Worm (Caenorhabditis elegans) whole organism, L4 larva: Measurements from ENCODE around the gene oac-21.
A peak's percentile ranks its signal among the peaks of the same experiment; 100 is the strongest.

Experiments
- D1046.2 ChIP-seq: fragments of 200-800 bp; sonication (Bioruptor generic); IDR thresholded peaks from 2 replicates; pipeline ENCODE4 v1.3.6; 2022; ENCODE audit warnings: missing genetic modification characterization, missing compliant biosample characterization
- Y5F2A.4 ChIP-seq: fragments of 200-800 bp; sonication (Bioruptor generic); optimal IDR thresholded peaks from 2 replicates; lab custom pipeline; 2018; ENCODE audit warnings: mild to moderate bottlenecking, missing genetic modification characterization, missing compliant biosample characterization
- aha-1 ChIP-seq: fragments of 150-350 bp; peaks from one replicate; lab custom pipeline; 2014; ENCODE audit warnings: missing biosample characterization, missing genetic modification characterization
- aly-2 ChIP-seq: sonication (generic microtip); optimal IDR thresholded peaks from 2 replicates; lab custom pipeline; 2018; ENCODE audit warnings: missing biosample characterization, missing genetic modification characterization
- ama-1 ChIP-seq: fragments of 150-350 bp; optimal IDR thresholded peaks from 2 replicates; lab custom pipeline; 2014; ENCODE audit warnings: inconsistent platforms, mixed read lengths
- arid-1 ChIP-seq: fragments of 200-800 bp; sonication (Bioruptor generic); conservative IDR thresholded peaks from 2 replicates; pipeline ENCODE4 v1.3.6; 2022; ENCODE audit warnings: missing genetic modification reagents, missing genetic modification characterization, missing compliant biosample characterization
- ceh-44 ChIP-seq: fragments of 200-800 bp; sonication (Bioruptor generic); IDR thresholded peaks from 2 replicates; pipeline ENCODE4 v1.3.6; 2022; ENCODE audit warnings: missing genetic modification reagents, missing genetic modification characterization, missing compliant biosample characterization
- ctbp-1 ChIP-seq: fragments of 200-800 bp; sonication (Bioruptor generic); IDR thresholded peaks from 2 replicates; pipeline ENCODE4 v1.3.6; 2022; ENCODE audit warnings: missing genetic modification reagents, missing genetic modification characterization, missing compliant biosample characterization
- daf-12 ChIP-seq: fragments of 150-350 bp; optimal IDR thresholded peaks from 2 replicates; lab custom pipeline; 2014; ENCODE audit warnings: missing biosample characterization, missing genetic modification reagents, missing genetic modification characterization
- daf-16 ChIP-seq, 3 experiments: sonication (generic microtip); optimal IDR thresholded peaks; 2 replicates each; lab custom pipeline; 2016 to 2017; ENCODE audit warnings: missing genetic modification characterization in 3 of 3, missing genetic modification reagents in 3 of 3, mild to moderate bottlenecking in 2 of 3, missing compliant biosample characterization in 2 of 3, missing biosample characterization in 1 of 3, moderate library complexity in 1 of 3
- daf-19 ChIP-seq: fragments of 200-800 bp; sonication (Bioruptor generic); conservative IDR thresholded peaks from 2 replicates; pipeline ENCODE4 v1.3.6; 2022; ENCODE audit warnings: missing genetic modification characterization, missing compliant biosample characterization
- dmd-6 ChIP-seq: fragments of 200-800 bp; sonication (Bioruptor generic); IDR thresholded peaks from 2 replicates; pipeline ENCODE4 v1.3.6; 2022; ENCODE audit warnings: missing genetic modification reagents, missing genetic modification characterization, missing compliant biosample characterization
- hif-1 ChIP-seq, 2 experiments: sonication (generic microtip); optimal IDR thresholded peaks; 2 replicates each; lab custom pipeline; 2016 to 2017; ENCODE audit warnings: missing compliant biosample characterization in 2 of 2, missing genetic modification characterization in 2 of 2, missing genetic modification reagents in 2 of 2, missing genotype in 2 of 2, mild to moderate bottlenecking in 1 of 2
- hlh-11 ChIP-seq: fragments of 200-800 bp; sonication (Bioruptor generic); optimal IDR thresholded peaks from 2 replicates; lab custom pipeline; 2018; ENCODE audit warnings: mild to moderate bottlenecking, missing genetic modification characterization, missing compliant biosample characterization
- hmg-1.1 ChIP-seq: fragments of 200-800 bp; sonication (Bioruptor generic); IDR thresholded peaks from 2 replicates; pipeline ENCODE4 v1.3.6; 2022; ENCODE audit warnings: missing genetic modification reagents, missing genetic modification characterization, missing compliant biosample characterization
- jun-1 ChIP-seq: fragments of 150-350 bp; optimal IDR thresholded peaks from 2 replicates; lab custom pipeline; 2014; ENCODE audit warnings: missing biosample characterization, missing genetic modification reagents, missing genetic modification characterization
- lin-29 ChIP-seq: fragments of 200-800 bp; sonication (Bioruptor generic); IDR thresholded peaks from 2 replicates; pipeline ENCODE4 v1.3.6; 2022; ENCODE audit warnings: missing genetic modification reagents, missing genetic modification characterization, missing compliant biosample characterization
- lin-38 ChIP-seq: fragments of 200-800 bp; sonication (Bioruptor generic); IDR thresholded peaks from 2 replicates; pipeline ENCODE4 v1.3.6; 2022; ENCODE audit warnings: missing genetic modification reagents, missing genetic modification characterization, missing compliant biosample characterization
- lsy-2 ChIP-seq, 2 experiments: fragments of 150-350 bp in 1 of 2; sonication (generic microtip) in 1 of 2; optimal IDR thresholded peaks; 2 replicates each; lab custom pipeline; 2014 to 2017; ENCODE audit warnings: missing biosample characterization in 2 of 2, missing genetic modification characterization in 2 of 2
- madf-5 ChIP-seq, 2 experiments: fragments of 200-800 bp; sonication (Bioruptor generic); IDR thresholded peaks; 2 replicates each; pipeline ENCODE4 v1.3.6; 2022; ENCODE audit warnings: missing compliant biosample characterization in 2 of 2, missing genetic modification characterization in 2 of 2
- nhr-102 ChIP-seq: sonication (generic microtip); optimal IDR thresholded peaks from 2 replicates; lab custom pipeline; 2016; ENCODE audit warnings: mild to moderate bottlenecking, missing genetic modification characterization, moderate library complexity, missing compliant biosample characterization
- nhr-28 ChIP-seq: fragments of 150-350 bp; optimal IDR thresholded peaks from 2 replicates; lab custom pipeline; 2014; ENCODE audit warnings: missing biosample characterization, missing genetic modification characterization
- nhr-48 ChIP-seq: sonication (generic microtip); optimal IDR thresholded peaks from 2 replicates; lab custom pipeline; 2016; ENCODE audit warnings: mild to moderate bottlenecking, missing genetic modification characterization, missing compliant biosample characterization
- nhr-6 ChIP-seq: fragments of 150-350 bp; optimal IDR thresholded peaks from 2 replicates; lab custom pipeline; 2014; ENCODE audit warnings: missing biosample characterization, missing genetic modification characterization
- nhr-77 ChIP-seq: fragments of 150-350 bp; optimal IDR thresholded peaks from 2 replicates; lab custom pipeline; 2014; ENCODE audit warnings: missing biosample characterization, missing genetic modification characterization
- pqm-1 ChIP-seq: sonication (generic microtip); optimal IDR thresholded peaks from 2 replicates; lab custom pipeline; 2017; ENCODE audit warnings: missing biosample characterization, missing genetic modification characterization
- sdz-12 ChIP-seq: fragments of 200-800 bp; sonication (Bioruptor generic); optimal IDR thresholded peaks from 2 replicates; lab custom pipeline; 2018; ENCODE audit warnings: mild to moderate bottlenecking, missing genetic modification characterization, missing compliant biosample characterization
- skn-1 ChIP-seq: fragments of 150-350 bp; optimal IDR thresholded peaks from 2 replicates; lab custom pipeline; 2014; ENCODE audit warnings: missing biosample characterization, missing genetic modification characterization
- snpc-1.2 ChIP-seq: fragments of 200-800 bp; sonication (Bioruptor generic); IDR thresholded peaks from 2 replicates; pipeline ENCODE4 v1.3.6; 2022; ENCODE audit warnings: missing genetic modification reagents, missing genetic modification characterization, missing compliant biosample characterization
- snpc-4 ChIP-seq: fragments of 150-350 bp; optimal IDR thresholded peaks from 2 replicates; lab custom pipeline; 2014; ENCODE audit warnings: missing biosample characterization, missing genetic modification characterization
- tag-97 ChIP-seq: fragments of 200-800 bp; sonication (Bioruptor generic); IDR thresholded peaks from 2 replicates; pipeline ENCODE4 v1.3.6; 2022; ENCODE audit warnings: missing genetic modification characterization, missing compliant biosample characterization
- unc-39 ChIP-seq: sonication (generic microtip); optimal IDR thresholded peaks from 2 replicates; lab custom pipeline; 2017; ENCODE audit warnings: missing biosample characterization, missing genetic modification characterization
- unc-62 ChIP-seq, 3 experiments: fragments of 150-350 bp in 1 of 3; sonication (generic microtip); optimal IDR thresholded peaks in 2 of 3; peaks in 1 of 3; 1 replicate in 1 of 3; 2 replicates in 2 of 3; lab custom pipeline; 2014 to 2017; ENCODE audit warnings: missing biosample characterization in 3 of 3, missing genetic modification characterization in 3 of 3, missing genetic modification reagents in 3 of 3, missing genotype in 1 of 3
- zip-2 ChIP-seq: fragments of 150-350 bp; optimal IDR thresholded peaks from 2 replicates; lab custom pipeline; 2014; ENCODE audit warnings: missing biosample characterization, missing genetic modification characterization

oac-21 gene

DNA sequence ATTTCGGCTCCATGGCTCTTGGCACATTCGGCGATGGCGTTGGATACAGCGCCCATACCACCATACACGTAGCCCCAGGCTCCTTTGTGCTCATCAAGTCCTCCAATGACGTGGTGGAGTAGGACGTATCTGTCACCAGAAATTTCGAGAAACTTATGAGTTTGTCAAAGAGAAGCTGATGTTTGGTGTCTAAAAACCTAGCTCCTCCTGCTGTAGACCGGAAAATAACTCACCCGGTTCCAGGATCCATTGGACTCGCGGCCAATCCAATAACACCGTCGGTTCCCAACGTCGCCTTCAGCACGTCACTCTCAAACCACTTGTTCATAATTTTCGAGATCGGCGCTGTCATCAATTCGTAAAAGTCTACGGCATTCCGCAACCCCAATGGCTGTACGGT, 12.1 kb upstream of the oac-21 start:
- TF ChIP-seq aha-1 (tag; lab: Kevin White, UChicago) (peak; percentile 91), nhr-77 (tag; lab: Kevin White, UChicago) (no peak), lin-29 (GFP tag; lab: Robert Waterston, UW) (no peak), hmg-1.1 (GFP tag; lab: Robert Waterston, UW) (no peak), unc-62 (GFP tag; optimal IDR thresholded peaks at IDR 0.05 in 1 of 2; lab: Kevin White, UChicago) (peak in 1 of 2 experiments; percentile 67), unc-62 (tag; optimal IDR thresholded peaks at IDR 0.05; lab: Kevin White, UChicago) (no peak)
- TF ChIP-seq, all 104 proteins: peak for 2

DNA sequence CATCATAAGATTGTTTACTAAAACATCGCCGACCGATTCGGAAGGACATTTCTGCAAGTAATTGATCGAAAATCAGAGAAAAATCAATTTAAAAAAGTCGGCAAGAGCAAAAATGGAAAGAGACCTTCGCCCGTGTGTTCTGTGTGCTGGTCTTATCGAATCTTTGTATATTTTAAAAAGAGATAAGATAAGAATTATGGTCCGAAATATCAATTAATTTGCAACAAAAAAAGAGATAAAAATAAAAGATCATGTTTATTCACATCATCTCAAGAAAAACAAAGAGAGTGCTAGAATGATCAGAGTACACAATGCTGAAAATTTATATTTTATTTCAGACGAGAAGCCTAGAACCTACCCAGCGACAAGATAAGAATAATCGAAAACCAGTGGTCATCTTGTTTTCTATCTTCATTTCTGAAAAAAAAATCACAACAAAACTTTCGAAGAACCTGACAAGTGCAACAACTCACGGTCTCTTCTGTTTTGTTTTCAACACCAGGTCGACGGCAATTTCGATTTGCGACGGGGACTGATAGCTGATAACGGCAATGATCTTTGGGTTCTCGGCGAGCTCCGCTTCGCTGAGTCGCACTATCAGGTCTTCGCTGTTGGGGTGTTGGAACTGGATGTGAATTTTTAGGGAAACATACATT, 10.7 kb upstream of the oac-21 start, which contains the start of gene F37C4.6:
Gene F37C4.6, minus strand, starts transcription at position 51 of the 656 bp plus-strand sequence.
- TF ChIP-seq dmd-6 = peak; percentile 14; the same call in 1 of the 2 replicates
- TF ChIP-seq hlh-11 (tag; lab: Kevin White, UChicago) = peak; percentile 49
- TF ChIP-seq daf-16 (GFP tag; optimal IDR thresholded peaks at IDR 0.05; lab: Kevin White, UChicago) = no peak
- TF ChIP-seq daf-16 (tag; optimal IDR thresholded peaks at IDR 0.05; lab: Kevin White, UChicago) = peak; percentile 85
- no peak for TF ChIP-seq zip-2
- TF ChIP-seq pqm-1 = peak; percentile 18
- TF ChIP-seq tag-97 (GFP tag; lab: Robert Waterston, UW) = no peak
- no peak for TF ChIP-seq ctbp-1
- TF ChIP-seq nhr-28 (tag; lab: Kevin White, UChicago) = peak; percentile 9

DNA sequence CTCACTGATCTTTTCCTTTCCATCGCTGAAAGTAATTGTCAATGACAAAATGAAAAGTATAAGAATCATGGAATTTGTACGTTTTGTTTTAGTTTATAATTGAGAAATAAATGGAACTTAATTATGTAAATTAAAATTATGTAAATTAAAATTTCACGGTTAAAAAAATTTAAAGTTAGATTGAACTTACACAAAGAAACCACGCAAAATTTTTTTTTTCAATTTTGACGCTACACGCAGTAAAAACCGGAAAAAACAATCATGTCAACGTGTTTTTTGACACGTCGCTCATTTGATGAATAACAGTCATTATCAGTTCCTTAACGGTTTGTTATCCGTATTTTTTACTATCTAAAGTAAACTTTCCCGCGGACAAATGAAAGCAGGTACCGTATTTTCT, 7.9 kb upstream of the oac-21 start, which contains the start of the genes F37C4.8 and oac-23:
Gene F37C4.8, minus strand, starts transcription at position 101 of the 400 bp plus-strand sequence.
Gene oac-23, plus strand, starts transcription at position 323 of the 400 bp plus-strand sequence.
- TF ChIP-seq lin-38 (GFP tag; lab: Robert Waterston, UW) = no peak
- TF ChIP-seq aha-1 (tag; lab: Kevin White, UChicago) = peak; percentile 32

DNA sequence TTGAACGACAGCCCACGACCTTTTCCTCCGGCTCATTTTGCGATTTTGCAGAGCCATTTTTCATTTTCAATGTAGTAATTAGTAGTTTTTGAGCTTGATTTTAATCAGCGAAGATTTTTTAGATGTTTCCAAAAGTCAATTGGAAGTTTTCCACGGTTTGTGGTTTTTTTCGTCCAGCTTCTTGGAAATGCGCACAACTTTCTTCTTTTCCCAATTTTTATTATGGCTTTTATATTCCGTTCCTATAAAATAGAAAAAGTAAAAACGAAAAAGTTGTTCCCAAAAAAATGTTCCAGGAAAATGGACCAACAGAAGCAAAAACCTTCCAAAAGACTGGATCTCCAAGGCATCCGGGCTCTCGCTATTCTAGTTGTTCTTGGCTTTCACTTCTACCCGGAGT, 3.7 kb upstream of the oac-21 start, which contains the start of gene oac-22:
Gene oac-22, plus strand, starts transcription at position 301 of the 400 bp plus-strand sequence.
- no peak for TF ChIP-seq snpc-4 (tag; lab: Kevin White, UChicago)
- no peak for TF ChIP-seq madf-5 (GFP tag; IDR thresholded peaks at IDR 0.05; lab: Robert Waterston, UW)

DNA sequence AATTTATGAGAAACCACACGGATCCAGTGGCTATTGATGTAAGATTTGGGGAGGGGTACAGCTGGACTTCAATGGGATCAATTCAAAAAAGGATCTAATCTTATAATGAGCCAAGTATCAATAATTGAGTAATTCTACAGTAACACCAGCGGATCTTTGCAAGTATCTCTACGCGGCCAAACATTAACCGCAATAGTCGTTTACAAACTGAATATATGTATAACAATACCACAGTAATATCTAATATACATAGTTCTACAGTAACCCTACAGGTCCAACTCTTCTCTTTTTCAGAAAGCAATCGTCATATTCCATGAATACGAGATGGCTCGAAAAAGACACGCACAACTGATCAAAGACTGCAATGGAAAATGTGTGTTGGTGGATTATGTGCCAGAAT, 3.0 kb downstream of the oac-21 start, which contains the start of gene F56D6.9:
Gene F56D6.9, plus strand, starts transcription at position 301 of the 400 bp plus-strand sequence.
- TF ChIP-seq sdz-12 (GFP tag; lab: Kevin White, UChicago) (no peak), nhr-6 (tag; lab: Kevin White, UChicago) (no peak), madf-5 (GFP tag; IDR thresholded peaks at IDR 0.05; lab: Robert Waterston, UW) (no peak), hif-1 (tag; optimal IDR thresholded peaks at IDR 0.05; lab: Kevin White, UChicago) (no peak), daf-19 (GFP tag; lab: Robert Waterston, UW) (no peak)

DNA sequence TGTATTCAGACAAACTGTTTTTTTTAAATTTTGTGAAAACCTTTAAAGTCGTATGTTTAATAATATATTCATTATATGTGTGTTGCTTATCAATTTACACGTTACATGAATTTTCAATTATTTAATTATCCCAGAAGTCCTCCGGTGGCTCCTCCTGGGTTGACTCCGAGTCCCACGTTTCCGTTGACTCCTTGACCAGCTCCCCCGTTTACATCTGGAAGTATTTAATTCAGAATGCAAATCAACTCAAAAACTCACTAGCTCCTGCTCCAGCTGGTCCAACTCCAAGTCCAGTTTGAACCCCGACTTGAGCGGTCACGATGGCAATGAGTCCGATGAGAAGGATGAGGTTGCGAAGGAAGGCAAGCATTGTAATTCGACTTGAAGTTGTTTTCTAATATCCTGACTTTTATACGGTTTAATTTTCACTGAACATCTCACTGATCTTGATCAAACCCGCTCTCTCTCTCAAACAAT, 5.0 kb downstream of the oac-21 start, which contains the start of gene F56D6.8:
Gene F56D6.8, minus strand, starts transcription at position 427 of the 477 bp plus-strand sequence.
- no peak for TF ChIP-seq arid-1
- TF ChIP-seq skn-1 (tag; lab: Kevin White, UChicago) = no peak
- peak in 1 of 2 experiments; percentile 74 for TF ChIP-seq unc-62 (GFP tag; optimal IDR thresholded peaks at IDR 0.05 in 1 of 2; lab: Kevin White, UChicago)
- no peak for TF ChIP-seq unc-62 (tag; optimal IDR thresholded peaks at IDR 0.05; lab: Kevin White, UChicago)
- TF ChIP-seq lsy-2 (tag; optimal IDR thresholded peaks at IDR 0.05; lab: Kevin White, UChicago) = no peak
- no peak for TF ChIP-seq snpc-4 (tag; lab: Kevin White, UChicago)
- no peak for TF ChIP-seq D1046.2 (GFP tag; lab: Robert Waterston, UW)
- no peak for TF ChIP-seq ama-1 (lab: Kevin White, UChicago)

ce11 chrIV:3894770-3895169, 5.7 kb downstream of the oac-21 start, which contains the start of gene dct-8:
TSS of gene dct-8 (plus strand) at chrIV:3895070.
- TF ChIP-seq snpc-4 (tag; lab: Kevin White, UChicago) (no peak), Y5F2A.4 (GFP tag; lab: Kevin White, UChicago) (no peak), aly-2 (no peak), unc-39 (no peak), snpc-1.2 (no peak), daf-16 (GFP tag; optimal IDR thresholded peaks at IDR 0.05; lab: Kevin White, UChicago) (no peak), daf-16 (tag; optimal IDR thresholded peaks at IDR 0.05; lab: Kevin White, UChicago) (no peak), ceh-44 (no peak), nhr-102 (tag; lab: Kevin White, UChicago) (no peak), nhr-48 (tag; lab: Kevin White, UChicago) (no peak), daf-12 (no peak), skn-1 (tag; lab: Kevin White, UChicago) (no peak), jun-1 (tag; lab: Kevin White, UChicago) (no peak)
